Fruit fly (Drosophila melanogaster) whole organism, prepupa: ENCODE measurements around the gene CG42673.

Experiments
- Blimp-1 ChIP-seq: fragments of 200-800 bp; sonication (Bioruptor generic); optimal IDR thresholded peaks from 3 replicates; lab custom pipeline; 2017; ENCODE audit warnings: missing biosample characterization, missing genetic modification characterization, mild to moderate bottlenecking, moderate library complexity, missing genetic modification reagents
- CG16779 ChIP-seq: fragments of 200-800 bp; sonication (Bioruptor generic); optimal IDR thresholded peaks from 3 replicates; lab custom pipeline; 2017; ENCODE audit warnings: missing biosample characterization, mild to moderate bottlenecking, missing genetic modification characterization
- CG3032 ChIP-seq: fragments of 200-800 bp; optimal IDR thresholded peaks from 2 replicates; lab custom pipeline; 2019; ENCODE audit warnings: missing biosample characterization, mild to moderate bottlenecking, missing genetic modification characterization, moderate library complexity
- CG31627 ChIP-seq: fragments of 200-800 bp; sonication (Bioruptor generic); optimal IDR thresholded peaks from 3 replicates; lab custom pipeline; 2016; ENCODE audit warnings: missing biosample characterization, missing genetic modification characterization
- CG32006 ChIP-seq: fragments of 200-800 bp; sonication (Bioruptor generic); optimal IDR thresholded peaks from 3 replicates; lab custom pipeline; 2017; ENCODE audit warnings: missing biosample characterization, mild to moderate bottlenecking, missing genetic modification characterization
- CG6854 ChIP-seq: fragments of 200-800 bp; sonication (Bioruptor generic); optimal IDR thresholded peaks from 2 replicates; lab custom pipeline; 2017; ENCODE audit warnings: missing biosample characterization, mild to moderate bottlenecking, missing genetic modification characterization
- Ets96B ChIP-seq: fragments of 200-800 bp; optimal IDR thresholded peaks from 2 replicates; lab custom pipeline; 2019; ENCODE audit warnings: missing biosample characterization, mild to moderate bottlenecking, missing genetic modification characterization, moderate library complexity
- Met ChIP-seq: fragments of 200-800 bp; sonication (Bioruptor generic); optimal IDR thresholded peaks from 3 replicates; lab custom pipeline; 2016; ENCODE audit warnings: missing biosample characterization, missing genetic modification characterization
- fd85E ChIP-seq: fragments of 200-800 bp; sonication (Bioruptor generic); optimal IDR thresholded peaks from 3 replicates; lab custom pipeline; 2016; ENCODE audit warnings: missing biosample characterization, missing genetic modification characterization
- fkh ChIP-seq: fragments of 200-800 bp; sonication (Bioruptor generic); optimal IDR thresholded peaks from 3 replicates; lab custom pipeline; 2017; ENCODE audit warnings: missing biosample characterization, mild to moderate bottlenecking, missing genetic modification characterization, moderate library complexity

- TF ChIP-seq CG3032 (tag; lab: Kevin White, UChicago) (no peak), Blimp-1 (no peak), fkh (GFP tag; lab: Kevin White, UChicago) (no peak), Met (GFP tag; lab: Kevin White, UChicago) (no peak), CG16779 (no peak), CG31627 (GFP tag; lab: Kevin White, UChicago) (no peak), fd85E (GFP tag; lab: Kevin White, UChicago) (no peak), CG6854 (GFP tag; lab: Kevin White, UChicago) (no peak), Ets96B (no peak), CG32006 (GFP tag; lab: Kevin White, UChicago) (no peak)
Measured at dm6 chr3L:9502856-9503255, 44.2 kb upstream of the CG42673 start.
